Worm (Caenorhabditis elegans) whole organism, L1 larva: ENCODE results near the gene W08F4.1.

Experiments
- C04F5.9 ChIP-seq: sonication (generic microtip); optimal IDR thresholded peaks from 2 replicates; lab custom pipeline; 2016; ENCODE audit warnings: missing genetic modification characterization, missing compliant biosample characterization
- C16A3.4 ChIP-seq: fragments of 150-350 bp; optimal IDR thresholded peaks from 2 replicates; lab custom pipeline; 2014; ENCODE audit warnings: missing biosample characterization, missing genetic modification characterization
- F16B12.6 ChIP-seq: fragments of 150-350 bp; optimal IDR thresholded peaks from 2 replicates; lab custom pipeline; 2014; ENCODE audit warnings: missing biosample characterization, missing genetic modification characterization
- Y116A8C.19 ChIP-seq: sonication (generic microtip); optimal IDR thresholded peaks from 2 replicates; lab custom pipeline; 2016; ENCODE audit warnings: missing compliant biosample characterization, missing genetic modification characterization, borderline replicate concordance
- alr-1 ChIP-seq: fragments of 200-800 bp; sonication (Bioruptor generic); optimal IDR thresholded peaks from 2 replicates; lab custom pipeline; 2018; ENCODE audit warnings: borderline replicate concordance, mild to moderate bottlenecking, missing genetic modification characterization, missing compliant biosample characterization
- blmp-1 ChIP-seq: fragments of 150-350 bp; optimal IDR thresholded peaks from 2 replicates; lab custom pipeline; 2014; ENCODE audit warnings: missing biosample characterization, missing genetic modification characterization
- ceh-63 ChIP-seq: fragments of 200-800 bp; sonication (Bioruptor generic); optimal IDR thresholded peaks from 2 replicates; lab custom pipeline; 2018; ENCODE audit warnings: mild to moderate bottlenecking, missing genetic modification characterization, missing compliant biosample characterization
- ceh-8 ChIP-seq: fragments of 200-800 bp; sonication (Bioruptor generic); optimal IDR thresholded peaks from 2 replicates; lab custom pipeline; 2018; ENCODE audit warnings: mild to moderate bottlenecking, missing genetic modification characterization, moderate library complexity, missing compliant biosample characterization
- ceh-82 ChIP-seq, 3 experiments: fragments of 150-350 bp in 1 of 3; sonication (generic microtip) in 2 of 3; optimal IDR thresholded peaks; 2 replicates each; lab custom pipeline; 2014 to 2017; ENCODE audit warnings: missing biosample characterization in 3 of 3, missing genetic modification characterization in 3 of 3
- ceh-90 ChIP-seq: sonication (generic microtip); optimal IDR thresholded peaks from 2 replicates; lab custom pipeline; 2016; ENCODE audit warnings: missing genetic modification characterization, missing compliant biosample characterization
- dsc-1 ChIP-seq: sonication (generic microtip); optimal IDR thresholded peaks from 2 replicates; lab custom pipeline; 2016; ENCODE audit warnings: mild to moderate bottlenecking, missing genetic modification characterization, missing compliant biosample characterization
- efl-1 ChIP-seq, 4 experiments: fragments of 150-350 bp; optimal IDR thresholded peaks in 3 of 4; peaks in 1 of 4; 1 replicate in 1 of 4; 2 replicates in 3 of 4; lab custom pipeline; 2014; ENCODE audit warnings: missing biosample characterization in 2 of 4, missing genetic modification characterization in 2 of 4, missing genetic modification reagents in 2 of 4
- efl-3 ChIP-seq: fragments of 200-800 bp; sonication (Bioruptor generic); optimal IDR thresholded peaks from 2 replicates; lab custom pipeline; 2018; ENCODE audit warnings: mild to moderate bottlenecking, missing genetic modification characterization, missing compliant biosample characterization
- elt-2 ChIP-seq: sonication (generic microtip); optimal IDR thresholded peaks from 2 replicates; lab custom pipeline; 2016; ENCODE audit warnings: missing genetic modification characterization, mild to moderate bottlenecking, inconsistent platforms, missing compliant biosample characterization, missing genetic modification reagents
- ets-5 ChIP-seq: fragments of 200-800 bp; sonication (Bioruptor generic); IDR thresholded peaks from 2 replicates; pipeline ENCODE4 v1.3.6; 2022; ENCODE audit warnings: missing genetic modification characterization, missing compliant biosample characterization
- fkh-10 ChIP-seq: sonication (generic microtip); optimal IDR thresholded peaks from 2 replicates; lab custom pipeline; 2017; ENCODE audit warnings: missing biosample characterization, missing genetic modification reagents, missing genetic modification characterization
- fkh-4 ChIP-seq: sonication (generic microtip); optimal IDR thresholded peaks from 2 replicates; lab custom pipeline; 2016; ENCODE audit warnings: missing compliant biosample characterization, missing genetic modification characterization, borderline replicate concordance
- fkh-8 ChIP-seq: sonication (generic microtip); optimal IDR thresholded peaks from 2 replicates; lab custom pipeline; 2016; ENCODE audit warnings: mild to moderate bottlenecking, missing genetic modification characterization, missing compliant biosample characterization
- fos-1 ChIP-seq: fragments of 150-350 bp; optimal IDR thresholded peaks from 2 replicates; lab custom pipeline; 2014; ENCODE audit warnings: missing biosample characterization, missing genetic modification characterization
- hlh-4 ChIP-seq: sonication (generic microtip); optimal IDR thresholded peaks from 2 replicates; lab custom pipeline; 2016; ENCODE audit warnings: mild to moderate bottlenecking, missing genetic modification characterization, missing compliant biosample characterization
- irx-1 ChIP-seq: sonication (generic microtip); optimal IDR thresholded peaks from 2 replicates; lab custom pipeline; 2016; ENCODE audit warnings: missing genetic modification characterization, missing compliant biosample characterization
- isw-1 ChIP-seq: fragments of 200-800 bp; sonication (Bioruptor generic); IDR thresholded peaks from 2 replicates; pipeline ENCODE4 v1.3.6; 2022; ENCODE audit warnings: missing genetic modification characterization, missing compliant biosample characterization
- lsy-2 ChIP-seq, 2 experiments: fragments of 150-350 bp; optimal IDR thresholded peaks; 2 replicates each; lab custom pipeline; 2014; ENCODE audit warnings: missing biosample characterization in 2 of 2, missing genetic modification characterization in 2 of 2
- mab-9 ChIP-seq: fragments of 200-800 bp; sonication (Bioruptor generic); IDR thresholded peaks from 2 replicates; pipeline ENCODE4 v1.3.6; 2022; ENCODE audit warnings: missing genetic modification reagents, missing genetic modification characterization, missing compliant biosample characterization
- mef-2 ChIP-seq: fragments of 150-350 bp; optimal IDR thresholded peaks from 2 replicates; lab custom pipeline; 2014; ENCODE audit warnings: missing biosample characterization, missing genetic modification characterization
- mep-1 ChIP-seq: fragments of 150-350 bp; optimal IDR thresholded peaks from 2 replicates; lab custom pipeline; 2014; ENCODE audit warnings: missing biosample characterization, missing genetic modification characterization
- nhr-12 ChIP-seq: sonication (generic microtip); optimal IDR thresholded peaks from 2 replicates; lab custom pipeline; 2017; ENCODE audit warnings: missing biosample characterization, missing genetic modification characterization
- nhr-19 ChIP-seq: fragments of 200-800 bp; sonication (Bioruptor generic); conservative IDR thresholded peaks from 2 replicates; pipeline ENCODE4 v1.3.6; 2022; ENCODE audit warnings: missing genetic modification characterization, missing compliant biosample characterization
- nhr-47 ChIP-seq: sonication (generic microtip); optimal IDR thresholded peaks from 2 replicates; lab custom pipeline; 2016; ENCODE audit warnings: mild to moderate bottlenecking, missing genetic modification characterization, moderate library complexity, missing compliant biosample characterization
- nhr-71 ChIP-seq: sonication (generic microtip); optimal IDR thresholded peaks from 2 replicates; lab custom pipeline; 2016; ENCODE audit warnings: mild to moderate bottlenecking, missing genetic modification characterization, moderate library complexity, missing compliant biosample characterization
- nhr-77 ChIP-seq: fragments of 150-350 bp; optimal IDR thresholded peaks from 2 replicates; lab custom pipeline; 2014; ENCODE audit warnings: missing biosample characterization, missing genetic modification characterization
- nhr-84 ChIP-seq: sonication (generic microtip); optimal IDR thresholded peaks from 2 replicates; lab custom pipeline; 2017; ENCODE audit warnings: missing biosample characterization, missing genetic modification characterization
- nhr-85 ChIP-seq: sonication (generic microtip); peaks from one replicate; lab custom pipeline; 2016; ENCODE audit warnings: missing genetic modification characterization, inconsistent platforms, missing compliant biosample characterization
- nhr-90 ChIP-seq: sonication (generic microtip); optimal IDR thresholded peaks from 2 replicates; lab custom pipeline; 2016; ENCODE audit warnings: mild to moderate bottlenecking, missing genetic modification characterization, missing compliant biosample characterization; ENCODE audit not compliant: poor library complexity
- pag-3 ChIP-seq: sonication (generic microtip); optimal IDR thresholded peaks from 2 replicates; lab custom pipeline; 2017; ENCODE audit warnings: missing genetic modification characterization, mild to moderate bottlenecking, missing compliant biosample characterization, antibody characterized with exemption, borderline replicate concordance; ENCODE audit not compliant: insufficient read depth
- pax-3 ChIP-seq: fragments of 200-800 bp; sonication (Bioruptor generic); optimal IDR thresholded peaks from 2 replicates; lab custom pipeline; 2018; ENCODE audit warnings: mild to moderate bottlenecking, missing genetic modification characterization, moderate library complexity, missing compliant biosample characterization
- rnt-1 ChIP-seq: sonication (generic microtip); optimal IDR thresholded peaks from 2 replicates; lab custom pipeline; 2016; ENCODE audit warnings: mild to moderate bottlenecking, missing genetic modification characterization, moderate library complexity, missing compliant biosample characterization
- skn-1 ChIP-seq: fragments of 150-350 bp; optimal IDR thresholded peaks from 2 replicates; lab custom pipeline; 2014; ENCODE audit warnings: missing biosample characterization, missing genetic modification characterization
- snu-23 ChIP-seq: sonication (generic microtip); optimal IDR thresholded peaks from 2 replicates; lab custom pipeline; 2016; ENCODE audit warnings: missing genetic modification characterization, missing compliant biosample characterization
- sup-37 ChIP-seq: fragments of 200-800 bp; sonication (Bioruptor generic); optimal IDR thresholded peaks from 2 replicates; lab custom pipeline; 2018; ENCODE audit warnings: mild to moderate bottlenecking, missing genetic modification characterization, missing compliant biosample characterization
- swsn-7 ChIP-seq: sonication (generic microtip); optimal IDR thresholded peaks from 2 replicates; lab custom pipeline; 2016; ENCODE audit warnings: missing genetic modification characterization, missing compliant biosample characterization
- tbx-2 ChIP-seq: sonication (generic microtip); optimal IDR thresholded peaks from 2 replicates; lab custom pipeline; 2016; ENCODE audit warnings: missing genetic modification characterization, missing compliant biosample characterization
- vab-15 ChIP-seq: sonication (generic microtip); optimal IDR thresholded peaks from 2 replicates; lab custom pipeline; 2017; ENCODE audit warnings: missing genotype, mild to moderate bottlenecking, missing genetic modification characterization, missing compliant biosample characterization
- xbp-1 ChIP-seq: sonication (generic microtip); optimal IDR thresholded peaks from 2 replicates; lab custom pipeline; 2016; ENCODE audit warnings: missing genetic modification characterization, missing compliant biosample characterization
- zag-1 ChIP-seq: fragments of 150-350 bp; optimal IDR thresholded peaks from 2 replicates; lab custom pipeline; 2014; ENCODE audit warnings: missing biosample characterization, missing genetic modification characterization
- zip-4 ChIP-seq: fragments of 200-800 bp; sonication (Bioruptor generic); optimal IDR thresholded peaks from 2 replicates; lab custom pipeline; 2018; ENCODE audit warnings: mild to moderate bottlenecking, missing genetic modification characterization, moderate library complexity, missing compliant biosample characterization
- ztf-11 ChIP-seq, 2 experiments: sonication (generic microtip); optimal IDR thresholded peaks; 2 replicates each; lab custom pipeline; 2016 to 2017; ENCODE audit warnings: missing genetic modification characterization in 2 of 2, missing biosample characterization in 1 of 2, missing compliant biosample characterization in 1 of 2

W08F4.1 gene

ce11 chrII:577632-578031, 15.7 kb upstream of the W08F4.1 start, which contains the start of gene W08F4.7:
Gene W08F4.7, minus strand, starts transcription at chrII:577732.
- TF ChIP-seq nhr-12 = no peak
- TF ChIP-seq fkh-10 (GFP tag; lab: Kevin White, UChicago) = no peak
- TF ChIP-seq fkh-4 (tag; lab: Kevin White, UChicago) = no peak
- no peak for TF ChIP-seq elt-2 (tag; lab: Kevin White, UChicago)
- no peak for TF ChIP-seq swsn-7
- TF ChIP-seq rnt-1 = no peak
- TF ChIP-seq nhr-85 (tag; lab: Kevin White, UChicago) = peak; percentile 8
- TF ChIP-seq ceh-90 (tag; lab: Kevin White, UChicago) = no peak

- no peak for TF ChIP-seq efl-1 (optimal IDR thresholded peaks at IDR 0.05; lab: Kevin White, UChicago)
- peak in 1 of 2 experiments; percentile 89 for TF ChIP-seq efl-1 (GFP tag; optimal IDR thresholded peaks at IDR 0.05 in 1 of 2; lab: Kevin White, UChicago)
- no peak for TF ChIP-seq pax-3 (tag; lab: Kevin White, UChicago)
These were observed 14.5 kb upstream of the W08F4.1 start for ce11 chrII:578803-579202.

ce11 chrII:580189-580643, 13.1 kb upstream of the W08F4.1 start, which contains the start of the genes cdc-37 and W08F4.3:
Gene cdc-37, minus strand, starts transcription at chrII:580593.
Gene W08F4.3, plus strand, starts transcription at chrII:580602.
- TF ChIP-seq elt-2 (tag; lab: Kevin White, UChicago) (no peak), nhr-77 (tag; lab: Kevin White, UChicago) (no peak), nhr-90 (tag; lab: Kevin White, UChicago) (no peak), ets-5 (GFP tag; lab: Robert Waterston, UW) (no peak), Y116A8C.19 (tag; lab: Kevin White, UChicago) (no peak), dsc-1 (tag; lab: Kevin White, UChicago) (peak; percentile 12), irx-1 (no peak), zag-1 (tag; lab: Kevin White, UChicago) (no peak), skn-1 (tag; lab: Kevin White, UChicago) (no peak), tbx-2 (tag; lab: Kevin White, UChicago) (no peak), nhr-85 (tag; lab: Kevin White, UChicago) (peak; percentile 17), fos-1 (tag; lab: Kevin White, UChicago) (peak; percentile 24), ceh-8 (no peak), zip-4 (GFP tag; lab: Kevin White, UChicago) (no peak), ceh-63 (GFP tag; lab: Kevin White, UChicago) (no peak), mep-1 (tag; lab: Kevin White, UChicago) (peak; percentile 7), efl-3 (GFP tag; lab: Kevin White, UChicago) (no peak), efl-1 (optimal IDR thresholded peaks at IDR 0.05; lab: Kevin White, UChicago) (peak; percentile 48 to 67), efl-1 (GFP tag; optimal IDR thresholded peaks at IDR 0.05 in 1 of 2; lab: Kevin White, UChicago) (peak; percentile 62 to 94), hlh-4 (tag; lab: Kevin White, UChicago) (no peak), rnt-1 (peak; percentile 46), nhr-19 (GFP tag; lab: Robert Waterston, UW) (no peak), F16B12.6 (tag; lab: Kevin White, UChicago) (peak; percentile 94), mef-2 (tag; lab: Kevin White, UChicago) (no peak), sup-37 (GFP tag; lab: Kevin White, UChicago) (no peak), pax-3 (tag; lab: Kevin White, UChicago) (no peak), vab-15 (tag; lab: Kevin White, UChicago) (no peak), mab-9 (GFP tag; lab: Robert Waterston, UW) (no peak), ceh-82 (tag; optimal IDR thresholded peaks at IDR 0.05; lab: Kevin White, UChicago) (peak in 1 of 3 experiments; percentile 23), C16A3.4 (no peak), fkh-8 (no peak), nhr-71 (tag; lab: Kevin White, UChicago) (no peak), fkh-10 (GFP tag; lab: Kevin White, UChicago) (no peak), alr-1 (tag; lab: Kevin White, UChicago) (no peak), snu-23 (GFP tag; lab: Kevin White, UChicago) (peak; percentile 21), pag-3 (tag; lab: Kevin White, UChicago) (no peak), xbp-1 (no peak), isw-1 (GFP tag; lab: Robert Waterston, UW) (no peak), C04F5.9 (no peak), ztf-11 (tag; optimal IDR thresholded peaks at IDR 0.05; lab: Kevin White, UChicago) (no peak), lsy-2 (tag; optimal IDR thresholded peaks at IDR 0.05; lab: Kevin White, UChicago) (no peak), blmp-1 (tag; lab: Kevin White, UChicago) (no peak), nhr-12 (no peak), nhr-84 (tag; lab: Kevin White, UChicago) (no peak), nhr-47 (tag; lab: Kevin White, UChicago) (peak; percentile 5)
